Worm (Caenorhabditis elegans) whole organism, L4/young adult: ENCODE measurements around the gene C31H2.4.
A peak's percentile ranks its signal among the peaks of the same experiment; 100 is the strongest.

Source experiments
- W03F9.2 ChIP-seq: fragments of 150-350 bp; optimal IDR thresholded peaks from 2 replicates; lab custom pipeline; 2014; ENCODE audit warnings: missing biosample characterization, missing genetic modification characterization
- dao-5 ChIP-seq: sonication (generic microtip); optimal IDR thresholded peaks from 2 replicates; lab custom pipeline; 2016; ENCODE audit warnings: missing genotype, missing genetic modification characterization, moderate library complexity, missing compliant biosample characterization
- him-1 ChIP-seq: sonication (generic microtip); optimal IDR thresholded peaks from 2 replicates; lab custom pipeline; 2016; ENCODE audit warnings: missing genotype, missing genetic modification reagents, missing genetic modification characterization, missing compliant biosample characterization

C31H2.4 gene

ce11 chrX:5183931-5184330 lies 24.5 kb upstream of the C31H2.4 start, which contains the start of gene T03G11.9:
T03G11.9 (plus strand) TSS chrX:5184231.
- TF ChIP-seq W03F9.2 (tag; lab: Kevin White, UChicago) (no peak), him-1 (tag; lab: Kevin White, UChicago) (no peak), dao-5 (tag; lab: Kevin White, UChicago) (no peak)

ce11 chrX:5179874-5180273 lies 20.4 kb upstream of the C31H2.4 start, which contains the start of gene sru-48:
sru-48 (plus strand) TSS chrX:5180174.
- TF ChIP-seq W03F9.2 (tag; lab: Kevin White, UChicago), result no peak
- no peak for TF ChIP-seq dao-5 (tag; lab: Kevin White, UChicago)
- no peak for TF ChIP-seq him-1 (tag; lab: Kevin White, UChicago)

- TF ChIP-seq W03F9.2 (tag; lab: Kevin White, UChicago) (no peak), dao-5 (tag; lab: Kevin White, UChicago) (no peak)
These were observed 19.6 kb upstream of the C31H2.4 start, which contains the start of gene metl-9 for ce11 chrX:5179050-5179449. metl-9 (minus strand) TSS chrX:5179150.

ce11 chrX:5174256-5174655 lies 14.8 kb upstream of the C31H2.4 start, which contains the start of gene zchc-1A:
zchc-1A (plus strand) TSS chrX:5174369.
- TF ChIP-seq dao-5 (tag; lab: Kevin White, UChicago), result no peak
- no peak for TF ChIP-seq W03F9.2 (tag; lab: Kevin White, UChicago)
- no peak for TF ChIP-seq him-1 (tag; lab: Kevin White, UChicago)

ce11 chrX:5171085-5171484 lies 11.6 kb upstream of the C31H2.4 start, which contains the start of gene T03G11.10:
T03G11.10 (minus strand) TSS chrX:5171185.
- no peak for TF ChIP-seq him-1 (tag; lab: Kevin White, UChicago)
- TF ChIP-seq W03F9.2 (tag; lab: Kevin White, UChicago), result no peak
- TF ChIP-seq dao-5 (tag; lab: Kevin White, UChicago), result no peak

- no peak for TF ChIP-seq W03F9.2 (tag; lab: Kevin White, UChicago)
- TF ChIP-seq dao-5 (tag; lab: Kevin White, UChicago), result no peak
- TF ChIP-seq him-1 (tag; lab: Kevin White, UChicago), result no peak
These were observed 9.3 kb upstream of the C31H2.4 start for ce11 chrX:5168770-5169169.

- TF ChIP-seq him-1 (tag; lab: Kevin White, UChicago) (peak; percentile 64), dao-5 (tag; lab: Kevin White, UChicago) (no peak), W03F9.2 (tag; lab: Kevin White, UChicago) (peak; percentile 90)
These were observed 5.6 kb upstream of the C31H2.4 start, which contains the start of gene mans-3 for ce11 chrX:5165037-5165436. mans-3 (plus strand) TSS chrX:5165395.

- no peak for TF ChIP-seq him-1 (tag; lab: Kevin White, UChicago)
- no peak for TF ChIP-seq W03F9.2 (tag; lab: Kevin White, UChicago)
- TF ChIP-seq dao-5 (tag; lab: Kevin White, UChicago), result no peak
These were observed 4.6 kb upstream of the C31H2.4 start for ce11 chrX:5164054-5164453.

- no peak for TF ChIP-seq W03F9.2 (tag; lab: Kevin White, UChicago)
- TF ChIP-seq him-1 (tag; lab: Kevin White, UChicago), result no peak
- no peak for TF ChIP-seq dao-5 (tag; lab: Kevin White, UChicago)
These were observed 3.3 kb upstream of the C31H2.4 start, which contains the start of gene EGAP5.1 for ce11 chrX:5162755-5163154. EGAP5.1 (plus strand) TSS chrX:5163055.

- TF ChIP-seq W03F9.2 (tag; lab: Kevin White, UChicago) (no peak), him-1 (tag; lab: Kevin White, UChicago) (no peak), dao-5 (tag; lab: Kevin White, UChicago) (no peak)
These were observed 5.2 kb downstream of the C31H2.4 start, which contains the start of gene C31H2.3 for ce11 chrX:5154278-5154677. C31H2.3 (minus strand) TSS chrX:5154378.

ce11 chrX:5152931-5153330 lies 6.5 kb downstream of the C31H2.4 start:
- TF ChIP-seq dao-5 (tag; lab: Kevin White, UChicago) (no peak), W03F9.2 (tag; lab: Kevin White, UChicago) (no peak), him-1 (tag; lab: Kevin White, UChicago) (no peak)

ce11 chrX:5151866-5152265 lies 7.6 kb downstream of the C31H2.4 start:
- no peak for TF ChIP-seq him-1 (tag; lab: Kevin White, UChicago)

- TF ChIP-seq him-1 (tag; lab: Kevin White, UChicago) (no peak), W03F9.2 (tag; lab: Kevin White, UChicago) (no peak), dao-5 (tag; lab: Kevin White, UChicago) (no peak)
These were observed 8.1 kb downstream of the C31H2.4 start for ce11 chrX:5151403-5151802.

ce11 chrX:5150389-5150788 lies 9.1 kb downstream of the C31H2.4 start, which contains the start of gene dpy-8:
dpy-8 (minus strand) TSS chrX:5150476.
- no peak for TF ChIP-seq him-1 (tag; lab: Kevin White, UChicago)
- TF ChIP-seq W03F9.2 (tag; lab: Kevin White, UChicago), result no peak
- TF ChIP-seq dao-5 (tag; lab: Kevin White, UChicago), result no peak
